Worm (Caenorhabditis elegans) whole organism, L4 larva: ENCODE data around the gene F09C6.13.

Experiments
- ZK337.2 ChIP-seq: fragments of 200-800 bp; sonication (Bioruptor generic); IDR thresholded peaks from 2 replicates; pipeline ENCODE4 v1.3.6; 2022; ENCODE audit warnings: missing genetic modification reagents, missing genetic modification characterization, missing compliant biosample characterization
- daf-12 ChIP-seq: fragments of 150-350 bp; optimal IDR thresholded peaks from 2 replicates; lab custom pipeline; 2014; ENCODE audit warnings: missing biosample characterization, missing genetic modification reagents, missing genetic modification characterization
- daf-19 ChIP-seq: fragments of 200-800 bp; sonication (Bioruptor generic); conservative IDR thresholded peaks from 2 replicates; pipeline ENCODE4 v1.3.6; 2022; ENCODE audit warnings: missing genetic modification characterization, missing compliant biosample characterization
- egl-27 ChIP-seq: sonication (generic microtip); optimal IDR thresholded peaks from 3 replicates; lab custom pipeline; 2017; ENCODE audit warnings: missing biosample characterization, missing genetic modification reagents, missing genetic modification characterization

DNA sequence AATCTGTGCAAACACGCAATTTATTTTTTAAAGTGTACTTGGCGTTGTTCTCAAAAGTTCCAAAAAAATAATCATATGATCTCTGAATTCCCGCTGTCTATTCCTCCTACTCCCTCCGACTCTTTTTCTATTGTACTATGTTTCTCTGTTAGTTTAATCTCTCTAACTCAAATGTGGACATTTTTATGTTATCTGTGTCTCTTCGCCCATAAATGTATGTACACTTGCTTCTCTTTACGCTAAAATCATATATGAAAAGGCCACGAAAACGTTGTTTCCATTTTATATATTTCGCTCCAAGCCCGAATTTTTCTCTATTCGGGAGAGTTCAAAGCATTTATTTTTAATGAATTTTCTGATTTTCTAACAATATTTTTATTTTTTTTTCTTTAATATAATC is 26.0 kb downstream of the F09C6.13 start:
- TF ChIP-seq daf-19 (GFP tag; lab: Robert Waterston, UW) (no peak), egl-27 (no peak), daf-12 (no peak), ZK337.2 (GFP tag; lab: Robert Waterston, UW) (no peak)
